Worm (Caenorhabditis elegans) whole organism, mixed stage, embryonic: ENCODE measurements around the gene frg-1.
A peak's percentile ranks its signal among the peaks of the same experiment; 100 is the strongest.

Experiments used
- M03D4.4 ChIP-seq: sonication (generic microtip); optimal IDR thresholded peaks from 2 replicates; lab custom pipeline; 2017; ENCODE audit warnings: mild to moderate bottlenecking, missing genetic modification characterization, missing compliant biosample characterization
- bed-3 ChIP-seq: fragments of 200-800 bp; sonication (Bioruptor generic); optimal IDR thresholded peaks from 3 replicates; lab custom pipeline; 2018; ENCODE audit warnings: mild to moderate bottlenecking, missing genetic modification characterization, moderate library complexity, missing compliant biosample characterization
- blmp-1 ChIP-seq: fragments of 150-350 bp; optimal IDR thresholded peaks from 2 replicates; lab custom pipeline; 2014; ENCODE audit warnings: missing biosample characterization, missing genetic modification characterization
- ceh-39 ChIP-seq: fragments of 150-350 bp; optimal IDR thresholded peaks from 2 replicates; lab custom pipeline; 2014; ENCODE audit warnings: missing biosample characterization, missing genetic modification characterization
- ceh-43 ChIP-seq: fragments of 200-800 bp; sonication (Bioruptor generic); optimal IDR thresholded peaks from 2 replicates; lab custom pipeline; 2018; ENCODE audit warnings: mild to moderate bottlenecking, missing genetic modification characterization, moderate library complexity, missing compliant biosample characterization
- ceh-83 ChIP-seq: fragments of 200-800 bp; sonication (Bioruptor generic); optimal IDR thresholded peaks from 2 replicates; lab custom pipeline; 2018; ENCODE audit warnings: mild to moderate bottlenecking, missing genetic modification characterization, missing compliant biosample characterization
- ces-1 ChIP-seq: fragments of 150-350 bp; optimal IDR thresholded peaks from 2 replicates; lab custom pipeline; 2014; ENCODE audit warnings: missing biosample characterization, missing genetic modification reagents, missing genetic modification characterization
- cnd-1 ChIP-seq: fragments of 200-800 bp; sonication (Bioruptor generic); optimal IDR thresholded peaks from 2 replicates; lab custom pipeline; 2018; ENCODE audit warnings: mild to moderate bottlenecking, missing genetic modification characterization, missing compliant biosample characterization
- drap-1 ChIP-seq: fragments of 200-800 bp; sonication (Bioruptor generic); optimal IDR thresholded peaks from 3 replicates; lab custom pipeline; 2018; ENCODE audit warnings: mild to moderate bottlenecking, missing genetic modification characterization, missing compliant biosample characterization
- elt-1 ChIP-seq: sonication (generic microtip); optimal IDR thresholded peaks from 2 replicates; lab custom pipeline; 2017; ENCODE audit warnings: missing genetic modification characterization, mild to moderate bottlenecking, missing compliant biosample characterization, antibody characterized with exemption, moderate library complexity, borderline replicate concordance; ENCODE audit not compliant: insufficient read depth
- elt-3 ChIP-seq: fragments of 150-350 bp; optimal IDR thresholded peaks from 2 replicates; lab custom pipeline; 2014; ENCODE audit warnings: missing biosample characterization, missing genetic modification characterization
- flh-1 ChIP-seq: fragments of 200-800 bp; sonication (Bioruptor generic); optimal IDR thresholded peaks from 2 replicates; lab custom pipeline; 2018; ENCODE audit warnings: mild to moderate bottlenecking, missing genetic modification characterization, moderate library complexity, missing compliant biosample characterization
- ham-2 ChIP-seq: fragments of 200-800 bp; sonication (Bioruptor generic); optimal IDR thresholded peaks from 2 replicates; lab custom pipeline; 2018; ENCODE audit warnings: mild to moderate bottlenecking, missing genetic modification characterization, missing compliant biosample characterization
- hlh-1 ChIP-seq: fragments of 150-350 bp; optimal IDR thresholded peaks from 2 replicates; lab custom pipeline; 2014; ENCODE audit warnings: missing biosample characterization, missing genetic modification reagents, missing genetic modification characterization
- lin-13 ChIP-seq: fragments of 150-350 bp; optimal IDR thresholded peaks from 2 replicates; lab custom pipeline; 2014; ENCODE audit warnings: missing biosample characterization, missing genetic modification characterization
- lin-32 ChIP-seq: fragments of 200-800 bp; sonication (Bioruptor generic); optimal IDR thresholded peaks from 2 replicates; lab custom pipeline; 2018; ENCODE audit warnings: mild to moderate bottlenecking, missing genetic modification characterization, missing compliant biosample characterization
- lsy-2 ChIP-seq: fragments of 150-350 bp; optimal IDR thresholded peaks from 2 replicates; lab custom pipeline; 2014; ENCODE audit warnings: missing biosample characterization, missing genetic modification characterization
- mab-5 ChIP-seq: fragments of 150-350 bp; optimal IDR thresholded peaks from 2 replicates; lab custom pipeline; 2014; ENCODE audit warnings: missing biosample characterization, missing genetic modification characterization
- mep-1 ChIP-seq: fragments of 150-350 bp; optimal IDR thresholded peaks from 2 replicates; lab custom pipeline; 2017; ENCODE audit warnings: missing biosample characterization, missing genetic modification reagents, missing genetic modification characterization, inconsistent platforms
- mls-2 ChIP-seq: sonication (generic microtip); optimal IDR thresholded peaks from 2 replicates; lab custom pipeline; 2016; ENCODE audit warnings: mild to moderate bottlenecking, missing genetic modification characterization, moderate library complexity, missing compliant biosample characterization
- nhr-12 ChIP-seq: fragments of 150-350 bp; optimal IDR thresholded peaks from 2 replicates; lab custom pipeline; 2014; ENCODE audit warnings: missing biosample characterization, missing genetic modification characterization
- nhr-2 ChIP-seq: fragments of 150-350 bp; optimal IDR thresholded peaks from 2 replicates; lab custom pipeline; 2014; ENCODE audit warnings: missing biosample characterization, missing genetic modification characterization
- nhr-237 ChIP-seq: fragments of 150-350 bp; optimal IDR thresholded peaks from 2 replicates; lab custom pipeline; 2014; ENCODE audit warnings: missing biosample characterization, missing genetic modification characterization
- nhr-28 ChIP-seq: fragments of 150-350 bp; optimal IDR thresholded peaks from 2 replicates; lab custom pipeline; 2014; ENCODE audit warnings: missing biosample characterization, missing genetic modification characterization
- nhr-76 ChIP-seq: sonication (generic microtip); optimal IDR thresholded peaks from 2 replicates; lab custom pipeline; 2017; ENCODE audit warnings: missing biosample characterization, missing genetic modification characterization
- pha-4 ChIP-seq: fragments of 150-350 bp; optimal IDR thresholded peaks from 2 replicates; lab custom pipeline; 2018; ENCODE audit warnings: missing biosample characterization, missing genetic modification reagents, missing genetic modification characterization
- sem-2 ChIP-seq: fragments of 200-800 bp; sonication (Bioruptor generic); optimal IDR thresholded peaks from 2 replicates; lab custom pipeline; 2018; ENCODE audit warnings: mild to moderate bottlenecking, missing genetic modification characterization, missing compliant biosample characterization
- snpc-4 ChIP-seq: fragments of 150-350 bp; optimal IDR thresholded peaks from 2 replicates; lab custom pipeline; 2014; ENCODE audit warnings: missing biosample characterization, missing genetic modification characterization
- sptf-1 ChIP-seq: sonication (generic microtip); optimal IDR thresholded peaks from 2 replicates; lab custom pipeline; 2017; ENCODE audit warnings: mild to moderate bottlenecking, missing genetic modification characterization, moderate library complexity, missing compliant biosample characterization
- tbx-8 ChIP-seq: fragments of 200-800 bp; sonication (Bioruptor generic); optimal IDR thresholded peaks from 2 replicates; lab custom pipeline; 2018; ENCODE audit warnings: mild to moderate bottlenecking, missing genetic modification characterization, moderate library complexity, missing compliant biosample characterization
- unc-120 ChIP-seq: sonication (generic microtip); optimal IDR thresholded peaks from 2 replicates; lab custom pipeline; 2017; ENCODE audit warnings: missing genetic modification characterization, missing compliant biosample characterization; ENCODE audit not compliant: poor library complexity, severe bottlenecking
- unc-39 ChIP-seq: fragments of 150-350 bp; optimal IDR thresholded peaks from 2 replicates; lab custom pipeline; 2014; ENCODE audit warnings: missing biosample characterization, missing genetic modification characterization
- unc-62 ChIP-seq: fragments of 150-350 bp; optimal IDR thresholded peaks from 2 replicates; lab custom pipeline; 2014; ENCODE audit warnings: missing biosample characterization, missing genetic modification reagents, missing genetic modification characterization
- zip-8 ChIP-seq: fragments of 150-350 bp; optimal IDR thresholded peaks from 2 replicates; lab custom pipeline; 2014; ENCODE audit warnings: missing biosample characterization, missing genetic modification characterization
- ztf-11 ChIP-seq: fragments of 150-350 bp; optimal IDR thresholded peaks from 2 replicates; lab custom pipeline; 2014; ENCODE audit warnings: missing biosample characterization, missing genetic modification characterization

frg-1 gene

ce11 chrIII:12993055-12993454 lies 14.1 kb downstream of the frg-1 start:
- TF ChIP-seq ces-1 (GFP tag; lab: Kevin White, UChicago) (no peak), mab-5 (no peak), nhr-76 (tag; lab: Kevin White, UChicago) (no peak), ceh-39 (tag; lab: Kevin White, UChicago) (no peak), sptf-1 (tag; lab: Kevin White, UChicago) (no peak), lin-32 (no peak), nhr-2 (tag; lab: Kevin White, UChicago) (no peak), unc-120 (tag; lab: Kevin White, UChicago) (no peak), lin-13 (tag; lab: Kevin White, UChicago) (no peak)

ce11 chrIII:12993607-12994006 lies 14.6 kb downstream of the frg-1 start, which contains the start of gene col-97:
Gene col-97, minus strand, starts transcription at chrIII:12993707.
- TF ChIP-seq pha-4 (no peak), lin-13 (tag; lab: Kevin White, UChicago) (no peak), bed-3 (GFP tag; lab: Kevin White, UChicago) (no peak), nhr-76 (tag; lab: Kevin White, UChicago) (no peak), unc-120 (tag; lab: Kevin White, UChicago) (no peak), mab-5 (no peak), unc-62 (GFP tag; lab: Kevin White, UChicago) (no peak), elt-1 (tag; lab: Kevin White, UChicago) (no peak), mls-2 (no peak), ztf-11 (tag; lab: Kevin White, UChicago) (no peak), nhr-237 (tag; lab: Kevin White, UChicago) (no peak), unc-39 (no peak), nhr-2 (tag; lab: Kevin White, UChicago) (no peak), nhr-28 (tag; lab: Kevin White, UChicago) (no peak), hlh-1 (tag; lab: Kevin White, UChicago) (no peak), ceh-83 (no peak), cnd-1 (tag; lab: Kevin White, UChicago) (no peak), nhr-12 (no peak), zip-8 (no peak)

- TF ChIP-seq ces-1 (GFP tag; lab: Kevin White, UChicago) (no peak), flh-1 (GFP tag; lab: Kevin White, UChicago) (no peak), cnd-1 (tag; lab: Kevin White, UChicago) (no peak), nhr-2 (tag; lab: Kevin White, UChicago) (no peak), sptf-1 (tag; lab: Kevin White, UChicago) (no peak), lsy-2 (tag; lab: Kevin White, UChicago) (no peak), ceh-39 (tag; lab: Kevin White, UChicago) (no peak), tbx-8 (GFP tag; lab: Kevin White, UChicago) (no peak)
- TF ChIP-seq, all 35 proteins: peak for 0
Observed at ce11 chrIII:12998252-12998651, 19.3 kb downstream of the frg-1 start.

ce11 chrIII:13000457-13000856 lies 21.5 kb downstream of the frg-1 start, which contains the start of gene ZK1010.8:
Gene ZK1010.8, minus strand, starts transcription at chrIII:13000670.
- no peak for TF ChIP-seq drap-1 (GFP tag; lab: Kevin White, UChicago)
- no peak for TF ChIP-seq lin-13 (tag; lab: Kevin White, UChicago)
- TF ChIP-seq mls-2: no peak
- TF ChIP-seq pha-4: peak; percentile 34
- TF ChIP-seq, all 35 proteins: peak for 1

ce11 chrIII:13002098-13002497 lies 23.1 kb downstream of the frg-1 start, which contains the start of gene ZK1010.10:
Gene ZK1010.10, plus strand, starts transcription at chrIII:13002383.
- TF ChIP-seq M03D4.4 (tag; lab: Kevin White, UChicago): no peak
- TF ChIP-seq ces-1 (GFP tag; lab: Kevin White, UChicago): peak; percentile 95
- TF ChIP-seq elt-3: no peak
- TF ChIP-seq lin-32: no peak
- no peak for TF ChIP-seq nhr-12
- TF ChIP-seq sptf-1 (tag; lab: Kevin White, UChicago): peak; percentile 32
- no peak for TF ChIP-seq flh-1 (GFP tag; lab: Kevin White, UChicago)
- TF ChIP-seq pha-4: peak; percentile 6
- no peak for TF ChIP-seq nhr-76 (tag; lab: Kevin White, UChicago)
- TF ChIP-seq blmp-1: no peak
- TF ChIP-seq unc-39: no peak
- no peak for TF ChIP-seq sem-2
- TF ChIP-seq ztf-11 (tag; lab: Kevin White, UChicago): no peak
- no peak for TF ChIP-seq bed-3 (GFP tag; lab: Kevin White, UChicago)
- TF ChIP-seq tbx-8 (GFP tag; lab: Kevin White, UChicago): no peak
- TF ChIP-seq lin-13 (tag; lab: Kevin White, UChicago): no peak
- TF ChIP-seq mep-1 (tag; lab: Kevin White, UChicago): peak; percentile 63
- TF ChIP-seq snpc-4: no peak
- TF ChIP-seq mls-2: no peak
- no peak for TF ChIP-seq ham-2 (GFP tag; lab: Kevin White, UChicago)
- TF ChIP-seq mab-5: no peak
- no peak for TF ChIP-seq drap-1 (GFP tag; lab: Kevin White, UChicago)
- no peak for TF ChIP-seq ceh-43 (GFP tag; lab: Kevin White, UChicago)
- no peak for TF ChIP-seq ceh-39 (tag; lab: Kevin White, UChicago)
- no peak for TF ChIP-seq elt-1 (tag; lab: Kevin White, UChicago)
- TF ChIP-seq cnd-1 (tag; lab: Kevin White, UChicago): no peak
- TF ChIP-seq nhr-2 (tag; lab: Kevin White, UChicago): no peak
- no peak for TF ChIP-seq unc-62 (GFP tag; lab: Kevin White, UChicago)
- TF ChIP-seq unc-120 (tag; lab: Kevin White, UChicago): peak; percentile 58
- TF ChIP-seq nhr-237 (tag; lab: Kevin White, UChicago): peak; percentile 59
- no peak for TF ChIP-seq hlh-1 (tag; lab: Kevin White, UChicago)
- no peak for TF ChIP-seq ceh-83
- TF ChIP-seq nhr-28 (tag; lab: Kevin White, UChicago): no peak
- no peak for TF ChIP-seq zip-8
- TF ChIP-seq lsy-2 (tag; lab: Kevin White, UChicago): peak; percentile 40
